Worm (Caenorhabditis elegans): Measurements from ENCODE around the gene T02B11.6.
A peak's percentile ranks its signal among the peaks of the same experiment; 100 is the strongest.

The T02B11.6 gene

ce11 chrV:904232-904983, 15.3 kb upstream of the T02B11.6 start, which contains the start of gene trm-2A (continued):
- TF ChIP-seq dmd-8 (GFP tag; IDR thresholded peaks at IDR 0.05) (0 out of 2 replicates have a peak, but pooled peaks have one; percentile 37), egl-43 (GFP tag; IDR thresholded peaks at IDR 0.05) (peak; percentile 37; the same call in 1 of the 2 replicates), aly-2 (tag; optimal IDR thresholded peaks at IDR 0.05) (no peak), nhr-77 (tag; optimal IDR thresholded peaks at IDR 0.05) (peak; percentile 44), dve-1 (tag; optimal IDR thresholded peaks at IDR 0.05; ENCODE audit: insufficient read depth) (peak; percentile 60), dpl-1 (GFP tag; optimal IDR thresholded peaks at IDR 0.05) (peak; percentile 95), lsy-2 (tag; optimal IDR thresholded peaks at IDR 0.05) (peak in 1 of 2 experiments; percentile 87), hmg-1.1 (GFP tag; IDR thresholded peaks at IDR 0.05) (peak; percentile 65), nhr-28 (tag; optimal IDR thresholded peaks at IDR 0.05) (peak; percentile 67), hif-1 (tag; optimal IDR thresholded peaks at IDR 0.05) (peak in 1 of 2 experiments; percentile 47)

DNA sequence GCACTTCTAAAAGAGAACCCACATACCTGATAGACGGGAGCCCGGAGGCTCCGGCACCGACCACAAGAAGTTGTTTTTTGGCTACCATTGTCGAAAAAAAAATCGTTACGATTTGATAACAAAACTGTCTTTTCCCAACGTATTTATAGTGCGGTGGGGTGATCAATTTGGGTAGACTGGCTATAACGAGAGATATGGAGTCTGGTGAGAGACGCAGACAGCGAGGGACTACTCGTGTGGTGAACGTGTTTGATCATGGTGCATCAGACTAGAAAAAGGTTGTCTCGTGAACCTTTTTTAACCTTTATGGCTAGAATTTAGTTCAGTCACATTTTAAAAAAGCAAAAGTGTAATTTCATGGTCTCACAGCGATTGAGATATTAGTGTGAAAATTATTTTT, 14.3 kb upstream of the T02B11.6 start, which contains the start of gene fmo-5:
Gene fmo-5 (minus strand): TSS at position 206 of the 400 bp plus-strand sequence.
- peak; percentile 31 for TF ChIP-seq nhr-102 (tag; optimal IDR thresholded peaks at IDR 0.05)
- peak; percentile 84 for TF ChIP-seq nhr-28 (tag; optimal IDR thresholded peaks at IDR 0.05)
- no peak for TF ChIP-seq nhr-11 (tag; optimal IDR thresholded peaks at IDR 0.05)
- peak; percentile 2 for TF ChIP-seq nhr-48 (tag; optimal IDR thresholded peaks at IDR 0.05)
- TF ChIP-seq daf-16 (GFP tag; optimal IDR thresholded peaks at IDR 0.05) = no peak
- peak; percentile 51 for TF ChIP-seq daf-16 (tag; optimal IDR thresholded peaks at IDR 0.05)
- peak; percentile 65 for TF ChIP-seq mxl-3 (GFP tag; optimal IDR thresholded peaks at IDR 0.05)
- 0 out of 2 replicates have a peak, but pooled peaks have one; percentile 31 for TF ChIP-seq T26A8.4 (GFP tag; IDR thresholded peaks at IDR 0.05)
- TF ChIP-seq nhr-25 (tag; optimal IDR thresholded peaks at IDR 0.05; ENCODE audit: borderline replicate concordance, insufficient read depth) = no peak
- TF ChIP-seq dpl-1 (GFP tag; optimal IDR thresholded peaks at IDR 0.05) = peak; percentile 47
- TF ChIP-seq ZK337.2 (GFP tag; IDR thresholded peaks at IDR 0.05) = no peak
- TF ChIP-seq ceh-20 (GFP tag; IDR thresholded peaks at IDR 0.05) = no peak
- TF ChIP-seq lin-38 (GFP tag; IDR thresholded peaks at IDR 0.05) = peak; percentile 65; the same call in 1 of the 2 replicates
- TF ChIP-seq nhr-42 (GFP tag; IDR thresholded peaks at IDR 0.05) = 0 out of 2 replicates have a peak, but pooled peaks have one; percentile 31
- TF ChIP-seq hlh-11 (tag; optimal IDR thresholded peaks at IDR 0.05) = peak; percentile 57
- TF ChIP-seq mdl-1 (tag; optimal IDR thresholded peaks at IDR 0.05) = peak; percentile 48 to 91
- TF ChIP-seq hlh-30 (tag; optimal IDR thresholded peaks at IDR 0.05; ENCODE audit: insufficient read depth) = peak; percentile 96
- peak; percentile 59 for TF ChIP-seq dve-1 (tag; optimal IDR thresholded peaks at IDR 0.05; ENCODE audit: insufficient read depth)
- peak; percentile 64 for TF ChIP-seq mes-2 (tag; optimal IDR thresholded peaks at IDR 0.05; ENCODE audit: poor library complexity, severe bottlenecking)
- peak; percentile 50; the same call in 1 of the 2 replicates for TF ChIP-seq php-3 (GFP tag; IDR thresholded peaks at IDR 0.05)
- peak; percentile 51 for TF ChIP-seq nhr-77 (tag; optimal IDR thresholded peaks at IDR 0.05)
- peak; percentile 75 for TF ChIP-seq dmd-6 (GFP tag; IDR thresholded peaks at IDR 0.05)

ce11 chrV:899087-899486, 10.0 kb upstream of the T02B11.6 start, which contains the start of gene nas-32:
nas-32 (minus strand) TSS chrV:899187.
- peak; percentile 30 for TF ChIP-seq aha-1 (tag)
- TF ChIP-seq mxl-3 (GFP tag; optimal IDR thresholded peaks at IDR 0.05) = no peak

ce11 chrV:893437-894018, 4.4 kb upstream of the T02B11.6 start, which contains the start of the genes srlf-23 and srlf-20:
srlf-23 (minus strand) TSS chrV:893537.
srlf-20 (plus strand) TSS chrV:893968.
- no peak for TF ChIP-seq mxl-2 (GFP tag; conservative IDR thresholded peaks at IDR 0.05)
- no peak for TF ChIP-seq aly-2 (tag; optimal IDR thresholded peaks at IDR 0.05)
- TF ChIP-seq daf-16 (GFP tag; optimal IDR thresholded peaks at IDR 0.05) = no peak
- TF ChIP-seq daf-16 (tag; optimal IDR thresholded peaks at IDR 0.05) = no peak
- TF ChIP-seq tra-1 (GFP tag; IDR thresholded peaks at IDR 0.05) = no peak
- no peak for TF ChIP-seq ZK546.5 (tag; optimal IDR thresholded peaks at IDR 0.05)
- TF ChIP-seq F37D6.2 (tag; optimal IDR thresholded peaks at IDR 0.05) = no peak
- TF ChIP-seq F44E2.7 (GFP tag; IDR thresholded peaks at IDR 0.05) = no peak
- TF ChIP-seq snpc-1.2 (GFP tag; IDR thresholded peaks at IDR 0.05) = no peak
